Worm (Caenorhabditis elegans) whole organism, L1 larva: ENCODE measurements around the gene pck-1.

Experiments
- C16A3.4 ChIP-seq: fragments of 150-350 bp; optimal IDR thresholded peaks from 2 replicates; lab custom pipeline; 2014; ENCODE audit warnings: missing biosample characterization, missing genetic modification characterization
- alr-1 ChIP-seq: fragments of 200-800 bp; sonication (Bioruptor generic); optimal IDR thresholded peaks from 2 replicates; lab custom pipeline; 2018; ENCODE audit warnings: borderline replicate concordance, mild to moderate bottlenecking, missing genetic modification characterization, missing compliant biosample characterization
- aly-2 ChIP-seq: fragments of 150-350 bp; optimal IDR thresholded peaks from 2 replicates; lab custom pipeline; 2014; ENCODE audit warnings: missing biosample characterization, missing genetic modification characterization
- ceh-8 ChIP-seq: fragments of 200-800 bp; sonication (Bioruptor generic); optimal IDR thresholded peaks from 2 replicates; lab custom pipeline; 2018; ENCODE audit warnings: mild to moderate bottlenecking, missing genetic modification characterization, moderate library complexity, missing compliant biosample characterization
- ceh-82 ChIP-seq, 3 experiments: fragments of 150-350 bp in 1 of 3; sonication (generic microtip) in 2 of 3; optimal IDR thresholded peaks; 2 replicates each; lab custom pipeline; 2014 to 2017; ENCODE audit warnings: missing biosample characterization in 3 of 3, missing genetic modification characterization in 3 of 3
- dsc-1 ChIP-seq: sonication (generic microtip); optimal IDR thresholded peaks from 2 replicates; lab custom pipeline; 2016; ENCODE audit warnings: mild to moderate bottlenecking, missing genetic modification characterization, missing compliant biosample characterization
- efl-3 ChIP-seq: fragments of 200-800 bp; sonication (Bioruptor generic); optimal IDR thresholded peaks from 2 replicates; lab custom pipeline; 2018; ENCODE audit warnings: mild to moderate bottlenecking, missing genetic modification characterization, missing compliant biosample characterization
- egl-13 ChIP-seq: sonication (generic microtip); optimal IDR thresholded peaks from 2 replicates; lab custom pipeline; 2016; ENCODE audit warnings: missing genotype, missing genetic modification reagents, missing genetic modification characterization, missing compliant biosample characterization
- elt-2 ChIP-seq: sonication (generic microtip); optimal IDR thresholded peaks from 2 replicates; lab custom pipeline; 2016; ENCODE audit warnings: missing genetic modification characterization, mild to moderate bottlenecking, inconsistent platforms, missing compliant biosample characterization, missing genetic modification reagents
- elt-3 ChIP-seq, 6 experiments: fragments of 150-350 bp in 1 of 6; sonication (generic microtip); optimal IDR thresholded peaks; 2 replicates each; lab custom pipeline; 2017 to 2018; ENCODE audit warnings: missing biosample characterization in 6 of 6, missing genetic modification characterization in 6 of 6, inconsistent platforms in 1 of 6
- ets-5 ChIP-seq: fragments of 200-800 bp; sonication (Bioruptor generic); IDR thresholded peaks from 2 replicates; pipeline ENCODE4 v1.3.6; 2022; ENCODE audit warnings: missing genetic modification characterization, missing compliant biosample characterization
- fkh-10 ChIP-seq: sonication (generic microtip); optimal IDR thresholded peaks from 2 replicates; lab custom pipeline; 2017; ENCODE audit warnings: missing biosample characterization, missing genetic modification reagents, missing genetic modification characterization
- fkh-4 ChIP-seq: sonication (generic microtip); optimal IDR thresholded peaks from 2 replicates; lab custom pipeline; 2016; ENCODE audit warnings: missing compliant biosample characterization, missing genetic modification characterization, borderline replicate concordance
- fkh-8 ChIP-seq: sonication (generic microtip); optimal IDR thresholded peaks from 2 replicates; lab custom pipeline; 2016; ENCODE audit warnings: mild to moderate bottlenecking, missing genetic modification characterization, missing compliant biosample characterization
- grh-1 ChIP-seq: fragments of 200-800 bp; sonication (Bioruptor generic); IDR thresholded peaks from 2 replicates; pipeline ENCODE4 v1.3.6; 2022; ENCODE audit warnings: missing genetic modification reagents, missing genetic modification characterization, missing compliant biosample characterization
- hlh-17 ChIP-seq: fragments of 200-800 bp; sonication (Bioruptor generic); optimal IDR thresholded peaks from 2 replicates; lab custom pipeline; 2018; ENCODE audit warnings: missing genetic modification characterization, mild to moderate bottlenecking, missing compliant biosample characterization, moderate library complexity, borderline replicate concordance
- hlh-4 ChIP-seq: sonication (generic microtip); optimal IDR thresholded peaks from 2 replicates; lab custom pipeline; 2016; ENCODE audit warnings: mild to moderate bottlenecking, missing genetic modification characterization, missing compliant biosample characterization
- hpl-2 ChIP-seq: fragments of 150-350 bp; optimal IDR thresholded peaks from 2 replicates; lab custom pipeline; 2014; ENCODE audit warnings: missing biosample characterization, missing genetic modification reagents, missing genetic modification characterization
- jun-1 ChIP-seq: fragments of 150-350 bp; optimal IDR thresholded peaks from 2 replicates; lab custom pipeline; 2014; ENCODE audit warnings: missing biosample characterization, missing genetic modification reagents, missing genetic modification characterization
- lin-13 ChIP-seq: fragments of 150-350 bp; optimal IDR thresholded peaks from 2 replicates; lab custom pipeline; 2014; ENCODE audit warnings: missing biosample characterization, missing genetic modification reagents, missing genetic modification characterization
- lin-14 ChIP-seq: fragments of 200-800 bp; sonication (Bioruptor generic); optimal IDR thresholded peaks from 2 replicates; lab custom pipeline; 2018; ENCODE audit warnings: mild to moderate bottlenecking, missing genetic modification characterization, moderate library complexity, missing compliant biosample characterization
- lin-35 ChIP-seq, 2 experiments: fragments of 150-350 bp; optimal IDR thresholded peaks; 2 replicates each; lab custom pipeline; 2014; ENCODE audit warnings: missing biosample characterization in 2 of 2, missing genetic modification characterization in 2 of 2, missing genetic modification reagents in 2 of 2
- lin-39 ChIP-seq: fragments of 150-350 bp; optimal IDR thresholded peaks from 2 replicates; lab custom pipeline; 2014; ENCODE audit warnings: missing biosample characterization, missing genetic modification reagents, missing genetic modification characterization
- lir-3 ChIP-seq: sonication (generic microtip); optimal IDR thresholded peaks from 2 replicates; lab custom pipeline; 2016; ENCODE audit warnings: mild to moderate bottlenecking, missing genetic modification characterization, moderate library complexity, missing compliant biosample characterization; ENCODE audit not compliant: poor library complexity
- mef-2 ChIP-seq: fragments of 150-350 bp; optimal IDR thresholded peaks from 2 replicates; lab custom pipeline; 2014; ENCODE audit warnings: missing biosample characterization, missing genetic modification characterization
- mep-1 ChIP-seq: fragments of 150-350 bp; optimal IDR thresholded peaks from 2 replicates; lab custom pipeline; 2014; ENCODE audit warnings: missing biosample characterization, missing genetic modification characterization
- nhr-12 ChIP-seq: sonication (generic microtip); optimal IDR thresholded peaks from 2 replicates; lab custom pipeline; 2017; ENCODE audit warnings: missing biosample characterization, missing genetic modification characterization
- nhr-47 ChIP-seq: sonication (generic microtip); optimal IDR thresholded peaks from 2 replicates; lab custom pipeline; 2016; ENCODE audit warnings: mild to moderate bottlenecking, missing genetic modification characterization, moderate library complexity, missing compliant biosample characterization
- nhr-71 ChIP-seq: sonication (generic microtip); optimal IDR thresholded peaks from 2 replicates; lab custom pipeline; 2016; ENCODE audit warnings: mild to moderate bottlenecking, missing genetic modification characterization, moderate library complexity, missing compliant biosample characterization
- nhr-77 ChIP-seq: fragments of 150-350 bp; optimal IDR thresholded peaks from 2 replicates; lab custom pipeline; 2014; ENCODE audit warnings: missing biosample characterization, missing genetic modification characterization
- pag-3 ChIP-seq: sonication (generic microtip); optimal IDR thresholded peaks from 2 replicates; lab custom pipeline; 2017; ENCODE audit warnings: missing genetic modification characterization, mild to moderate bottlenecking, missing compliant biosample characterization, antibody characterized with exemption, borderline replicate concordance; ENCODE audit not compliant: insufficient read depth
- sox-4 ChIP-seq: sonication (generic microtip); optimal IDR thresholded peaks from 2 replicates; lab custom pipeline; 2016; ENCODE audit warnings: missing genetic modification characterization, missing compliant biosample characterization
- sptf-1 ChIP-seq: fragments of 150-350 bp; optimal IDR thresholded peaks from 2 replicates; lab custom pipeline; 2014; ENCODE audit warnings: missing biosample characterization, missing genetic modification characterization
- sup-37 ChIP-seq: fragments of 200-800 bp; sonication (Bioruptor generic); optimal IDR thresholded peaks from 2 replicates; lab custom pipeline; 2018; ENCODE audit warnings: mild to moderate bottlenecking, missing genetic modification characterization, missing compliant biosample characterization
- swsn-7 ChIP-seq: sonication (generic microtip); optimal IDR thresholded peaks from 2 replicates; lab custom pipeline; 2016; ENCODE audit warnings: missing genetic modification characterization, missing compliant biosample characterization
- unc-130 ChIP-seq: fragments of 150-350 bp; optimal IDR thresholded peaks from 2 replicates; lab custom pipeline; 2017; ENCODE audit warnings: missing biosample characterization, missing genetic modification characterization, inconsistent platforms
- unc-30 ChIP-seq: sonication (generic microtip); optimal IDR thresholded peaks from 2 replicates; lab custom pipeline; 2017; ENCODE audit warnings: missing biosample characterization, missing genetic modification characterization
- unc-86 ChIP-seq: sonication (generic microtip); optimal IDR thresholded peaks from 2 replicates; lab custom pipeline; 2016; ENCODE audit warnings: missing genetic modification characterization, missing compliant biosample characterization
- unc-98 ChIP-seq: fragments of 200-800 bp; sonication (Bioruptor generic); IDR thresholded peaks from 2 replicates; pipeline ENCODE4 v1.3.6; 2022; ENCODE audit warnings: missing genetic modification characterization, missing compliant biosample characterization
- vab-15 ChIP-seq: sonication (generic microtip); optimal IDR thresholded peaks from 2 replicates; lab custom pipeline; 2017; ENCODE audit warnings: missing genotype, mild to moderate bottlenecking, missing genetic modification characterization, missing compliant biosample characterization
- xbp-1 ChIP-seq: sonication (generic microtip); optimal IDR thresholded peaks from 2 replicates; lab custom pipeline; 2016; ENCODE audit warnings: missing genetic modification characterization, missing compliant biosample characterization
- ztf-11 ChIP-seq, 2 experiments: sonication (generic microtip); optimal IDR thresholded peaks; 2 replicates each; lab custom pipeline; 2016 to 2017; ENCODE audit warnings: missing genetic modification characterization in 2 of 2, missing biosample characterization in 1 of 2, missing compliant biosample characterization in 1 of 2

Gene pck-1

DNA sequence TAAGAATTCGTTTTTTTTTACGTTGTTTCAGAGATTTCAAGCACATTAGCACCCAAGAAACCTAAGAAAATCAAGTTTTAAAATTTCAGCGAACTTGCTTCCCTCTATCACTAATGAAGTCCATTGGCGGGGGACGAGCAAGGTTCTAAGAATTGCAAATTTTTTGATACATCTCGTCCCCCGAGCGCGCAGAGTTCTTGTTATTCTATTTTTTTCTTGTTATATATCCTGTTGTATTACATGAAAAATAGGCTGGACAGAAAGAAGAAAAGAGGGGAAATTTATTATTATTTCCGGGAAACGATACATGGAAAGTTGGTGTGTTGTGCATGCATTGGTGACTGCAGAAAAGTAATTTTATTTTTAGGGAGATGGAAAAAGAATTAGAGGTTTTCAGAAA, 36.4 kb downstream of the pck-1 start:
- TF ChIP-seq nhr-12 = no peak
- peak; percentile 24 for TF ChIP-seq dsc-1 (tag; lab: Kevin White, UChicago)
- no peak for TF ChIP-seq aly-2 (tag; lab: Kevin White, UChicago)
- no peak for TF ChIP-seq hlh-4
- TF ChIP-seq egl-13 (tag; lab: Kevin White, UChicago) = peak; percentile 13
- TF ChIP-seq fkh-8 (tag; lab: Kevin White, UChicago) = peak; percentile 65
- no peak for TF ChIP-seq C16A3.4 (tag; lab: Kevin White, UChicago)
- TF ChIP-seq nhr-77 (tag; lab: Kevin White, UChicago) = no peak
- TF ChIP-seq unc-30 = no peak
- TF ChIP-seq lin-39 (tag; lab: Kevin White, UChicago) = no peak
- TF ChIP-seq elt-3 (tag; optimal IDR thresholded peaks at IDR 0.05; lab: Kevin White, UChicago) = no peak
- no peak for TF ChIP-seq hlh-17 (GFP tag; lab: Kevin White, UChicago)
- TF ChIP-seq unc-98 = no peak
- no peak for TF ChIP-seq efl-3
- no peak for TF ChIP-seq ztf-11 (tag; optimal IDR thresholded peaks at IDR 0.05; lab: Kevin White, UChicago)
- TF ChIP-seq fkh-10 (GFP tag; lab: Kevin White, UChicago) = no peak
- TF ChIP-seq nhr-47 = peak; percentile 52
- TF ChIP-seq unc-86 = peak; percentile 68
- no peak for TF ChIP-seq lir-3 (tag; lab: Kevin White, UChicago)
- TF ChIP-seq swsn-7 (tag; lab: Kevin White, UChicago) = peak; percentile 10
- TF ChIP-seq mep-1 (tag; lab: Kevin White, UChicago) = peak; percentile 18
- peak; percentile 55 for TF ChIP-seq lin-14 (GFP tag; lab: Kevin White, UChicago)
- TF ChIP-seq sox-4 (tag; lab: Kevin White, UChicago) = peak; percentile 23
- TF ChIP-seq unc-130 (tag; lab: Kevin White, UChicago) = no peak
- no peak for TF ChIP-seq fkh-4 (tag; lab: Kevin White, UChicago)
- peak; percentile 65 for TF ChIP-seq nhr-71 (tag; lab: Kevin White, UChicago)

DNA sequence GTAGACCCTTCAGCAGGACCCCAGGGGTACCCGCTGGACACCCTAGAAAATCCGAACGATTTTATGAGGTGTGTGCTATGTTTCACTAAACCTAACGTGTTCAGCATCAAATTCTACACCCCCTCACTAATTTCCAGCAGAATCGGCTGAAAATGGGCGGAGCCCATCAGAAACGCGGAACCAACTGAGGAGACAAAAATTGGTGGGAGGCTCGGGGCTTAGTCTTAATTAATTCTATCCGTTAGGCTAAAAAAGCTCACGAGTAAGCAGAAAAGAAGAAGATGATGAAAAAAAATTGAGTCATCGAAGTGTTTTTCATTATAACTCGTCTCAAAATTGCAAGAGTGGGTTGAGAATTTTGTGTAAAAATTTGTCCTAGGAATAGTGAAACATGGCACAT, 37.2 kb downstream of the pck-1 start:
- TF ChIP-seq sup-37 (GFP tag; lab: Kevin White, UChicago) (no peak), vab-15 (no peak), lin-35 (GFP tag; optimal IDR thresholded peaks at IDR 0.05; lab: Kevin White, UChicago) (no peak), lin-14 (GFP tag; lab: Kevin White, UChicago) (peak; percentile 42), ets-5 (GFP tag; lab: Robert Waterston, UW) (no peak), xbp-1 (tag; lab: Kevin White, UChicago) (no peak), sptf-1 (tag; lab: Kevin White, UChicago) (no peak), hpl-2 (no peak), ceh-82 (tag; optimal IDR thresholded peaks at IDR 0.05; lab: Kevin White, UChicago) (no peak), alr-1 (tag; lab: Kevin White, UChicago) (no peak), pag-3 (tag; lab: Kevin White, UChicago) (no peak), ceh-8 (GFP tag; lab: Kevin White, UChicago) (no peak), grh-1 (GFP tag; lab: Robert Waterston, UW) (no peak), nhr-71 (tag; lab: Kevin White, UChicago) (peak; percentile 23), fkh-8 (tag; lab: Kevin White, UChicago) (peak; percentile 57), lin-39 (tag; lab: Kevin White, UChicago) (no peak), jun-1 (no peak), unc-98 (no peak), lin-13 (GFP tag; lab: Kevin White, UChicago) (no peak), dsc-1 (tag; lab: Kevin White, UChicago) (peak; percentile 62), hlh-17 (GFP tag; lab: Kevin White, UChicago) (no peak), nhr-47 (peak; percentile 29), mef-2 (tag; lab: Kevin White, UChicago) (no peak), elt-2 (tag; lab: Kevin White, UChicago) (no peak)
